Fruit fly (Drosophila melanogaster) whole organism: ENCODE data around the gene pad.

ENCODE experiments used
- Dll ChIP-seq: fragments of >200 bp; optimal IDR thresholded peaks from 2 replicates; lab custom pipeline; 2017
- pan ChIP-seq: fragments of >200 bp; optimal IDR thresholded peaks from 2 replicates; lab custom pipeline; 2017
- psq ChIP-seq: fragments of >200 bp; optimal IDR thresholded peaks from 2 replicates; lab custom pipeline; 2017

dm6 chr3R:16335438-16336073 is 6.6 kb upstream of the pad start:
- TF ChIP-seq Dll (lab: Kevin White, UChicago) (no peak), psq (lab: Kevin White, UChicago) (no peak), pan (no peak)
